Worm (Caenorhabditis elegans): ENCODE results near the gene fipr-20.
"Not testable (repeated sequence)": the region's sequence is repeated elsewhere in the genome, so short reads cannot be mapped to it uniquely, and the experiment has no call there.

Gene fipr-20

DNA sequence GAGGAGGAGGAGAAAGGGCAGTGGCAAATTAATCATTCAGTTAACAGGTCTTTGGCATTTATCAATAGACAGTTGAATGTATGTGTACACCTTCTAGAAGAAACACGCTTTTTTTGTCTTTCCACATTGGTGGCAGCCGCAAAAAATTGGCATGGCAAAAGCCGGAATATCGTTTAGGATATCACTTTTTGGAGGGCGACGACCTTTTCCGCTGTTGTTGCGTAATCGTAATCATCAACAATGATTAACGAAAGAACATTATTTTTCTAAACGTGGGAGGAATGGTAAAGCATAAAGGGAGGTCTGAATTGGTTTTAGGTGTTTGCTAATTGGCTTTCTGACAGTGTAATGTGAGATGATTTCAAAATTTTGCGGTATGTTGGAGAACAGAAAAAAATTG is 29.7 kb upstream of the fipr-20 start:
- TF ChIP-seq tbx-8 (GFP tag; optimal IDR thresholded peaks at IDR 0.05), result no peak
- TF ChIP-seq lin-32 (GFP tag; optimal IDR thresholded peaks at IDR 0.05), result no peak
- peak; percentile 67 for TF ChIP-seq zip-8 (tag; optimal IDR thresholded peaks at IDR 0.05)
- TF ChIP-seq ztf-11 (tag; optimal IDR thresholded peaks at IDR 0.05), result no peak
- no peak for TF ChIP-seq elt-3 (tag; optimal IDR thresholded peaks at IDR 0.05)
- no peak for TF ChIP-seq M03D4.4 (tag; optimal IDR thresholded peaks at IDR 0.05)
- no peak for TF ChIP-seq lsy-2 (tag; optimal IDR thresholded peaks at IDR 0.05)
- no peak for TF ChIP-seq nhr-237 (tag; optimal IDR thresholded peaks at IDR 0.05)

DNA sequence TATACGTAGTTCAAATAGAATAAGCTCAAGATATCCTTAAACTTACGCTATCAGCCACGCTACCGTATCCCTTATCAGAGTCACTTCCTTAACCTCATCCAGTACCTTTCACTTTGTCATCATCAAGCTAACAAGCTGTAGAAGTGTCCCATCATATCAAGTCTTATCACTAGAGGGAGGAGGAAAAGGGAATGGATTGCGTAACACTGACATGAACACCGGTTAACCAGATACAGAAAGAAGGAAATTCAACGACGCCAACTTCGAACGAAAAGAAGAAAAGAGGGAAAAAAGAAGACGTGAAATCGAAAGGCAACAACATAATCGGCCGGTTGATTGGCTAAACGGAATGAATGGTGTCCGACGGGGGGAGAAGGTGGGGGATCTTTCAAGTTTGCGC is 27.9 kb upstream of the fipr-20 start:
- TF ChIP-seq ceh-83 (GFP tag; optimal IDR thresholded peaks at IDR 0.05) (no peak), zip-8 (tag; optimal IDR thresholded peaks at IDR 0.05) (peak; percentile 48)

DNA sequence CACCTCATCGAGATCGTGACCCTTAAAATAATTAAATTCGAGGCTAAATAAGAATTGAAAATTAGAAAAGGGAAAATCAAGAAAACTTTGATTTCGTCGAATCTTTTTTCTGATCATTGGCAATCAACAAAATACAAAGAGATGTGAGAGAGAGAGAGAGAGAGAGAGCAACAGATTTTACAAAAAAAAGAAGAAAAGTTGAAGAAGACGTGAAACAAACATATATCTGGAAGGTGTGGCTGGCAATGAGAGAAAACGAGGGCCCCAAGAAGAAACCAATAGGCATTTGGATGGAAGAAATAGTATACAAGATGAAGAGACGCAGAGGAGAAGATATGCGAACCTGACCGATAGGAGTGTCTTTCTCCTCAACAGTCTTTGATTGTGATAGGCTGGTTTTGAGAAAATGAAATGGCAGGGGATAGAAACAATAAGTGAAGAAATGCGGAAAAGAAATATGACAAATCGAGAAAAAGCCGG is 26.9 kb upstream of the fipr-20 start, which contains the start of gene mup-4:
TSS of gene mup-4 (minus strand) at position 51 of the 480 bp plus-strand sequence.
- TF ChIP-seq nhr-76 (tag; optimal IDR thresholded peaks at IDR 0.05), result no peak

DNA sequence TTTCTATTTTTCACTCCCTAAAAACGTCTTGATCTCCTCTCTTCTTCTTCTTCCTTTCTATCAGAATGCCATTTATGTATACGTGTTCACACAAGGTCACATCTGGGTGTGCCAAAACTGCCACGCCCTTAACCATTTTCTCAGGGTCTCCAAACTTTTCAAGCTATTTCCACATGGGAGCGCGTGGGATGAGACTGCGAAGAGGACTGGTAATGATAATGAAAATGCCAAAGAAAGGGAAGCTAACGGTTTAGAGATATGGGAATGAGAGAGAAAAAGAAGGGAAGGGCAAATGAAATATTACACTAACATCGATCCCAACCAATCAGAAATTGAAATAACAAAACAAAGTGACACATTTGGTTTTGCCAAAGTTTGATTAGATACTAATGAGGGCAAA is 26.1 kb upstream of the fipr-20 start:
- TF ChIP-seq pha-4 (tag; optimal IDR thresholded peaks at IDR 0.05) (no peak), sptf-1 (tag; optimal IDR thresholded peaks at IDR 0.05) (no peak), flh-1 (GFP tag; optimal IDR thresholded peaks at IDR 0.05) (no peak), elt-1 (tag; optimal IDR thresholded peaks at IDR 0.05; ENCODE audit: borderline replicate concordance, insufficient read depth) (no peak), lin-32 (GFP tag; optimal IDR thresholded peaks at IDR 0.05) (no peak), elt-3 (tag; optimal IDR thresholded peaks at IDR 0.05) (no peak), sem-2 (GFP tag; optimal IDR thresholded peaks at IDR 0.05) (no peak), ces-1 (GFP tag; optimal IDR thresholded peaks at IDR 0.05) (no peak), ceh-83 (GFP tag; optimal IDR thresholded peaks at IDR 0.05) (no peak), nhr-76 (tag; optimal IDR thresholded peaks at IDR 0.05) (no peak), ztf-11 (tag; optimal IDR thresholded peaks at IDR 0.05) (no peak), mls-2 (tag; optimal IDR thresholded peaks at IDR 0.05) (no peak), blmp-1 (tag; optimal IDR thresholded peaks at IDR 0.05) (no peak), nhr-2 (tag; optimal IDR thresholded peaks at IDR 0.05) (no peak)

DNA sequence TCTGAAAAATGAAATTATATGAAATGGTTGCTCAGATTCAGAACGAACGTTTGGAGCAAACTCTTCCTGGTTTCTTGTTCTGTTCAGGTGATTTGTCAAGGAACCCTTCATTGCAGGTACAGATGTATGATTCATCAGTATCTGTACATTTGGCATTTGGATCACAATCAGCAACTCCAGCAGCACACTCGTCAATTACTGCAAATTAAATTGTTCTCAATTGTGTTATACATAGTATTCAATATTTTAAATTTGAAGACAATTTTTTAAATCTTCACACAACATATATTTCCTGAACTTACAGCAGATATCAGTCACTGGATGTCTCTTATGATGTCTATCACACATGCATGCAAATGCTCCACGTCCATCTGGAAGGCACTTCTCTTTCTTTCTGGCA is 22.6 kb upstream of the fipr-20 start:
- TF ChIP-seq cnd-1 (tag; optimal IDR thresholded peaks at IDR 0.05), result no peak
- no peak for TF ChIP-seq blmp-1 (tag; optimal IDR thresholded peaks at IDR 0.05)
- TF ChIP-seq unc-62 (GFP tag; optimal IDR thresholded peaks at IDR 0.05), result no peak
- TF ChIP-seq zip-8 (tag; optimal IDR thresholded peaks at IDR 0.05), result no peak
- no peak for TF ChIP-seq unc-120 (tag; optimal IDR thresholded peaks at IDR 0.05; ENCODE audit: poor library complexity, severe bottlenecking)
- TF ChIP-seq ztf-11 (tag; optimal IDR thresholded peaks at IDR 0.05), result no peak
- no peak for TF ChIP-seq pha-4 (tag; optimal IDR thresholded peaks at IDR 0.05)

DNA sequence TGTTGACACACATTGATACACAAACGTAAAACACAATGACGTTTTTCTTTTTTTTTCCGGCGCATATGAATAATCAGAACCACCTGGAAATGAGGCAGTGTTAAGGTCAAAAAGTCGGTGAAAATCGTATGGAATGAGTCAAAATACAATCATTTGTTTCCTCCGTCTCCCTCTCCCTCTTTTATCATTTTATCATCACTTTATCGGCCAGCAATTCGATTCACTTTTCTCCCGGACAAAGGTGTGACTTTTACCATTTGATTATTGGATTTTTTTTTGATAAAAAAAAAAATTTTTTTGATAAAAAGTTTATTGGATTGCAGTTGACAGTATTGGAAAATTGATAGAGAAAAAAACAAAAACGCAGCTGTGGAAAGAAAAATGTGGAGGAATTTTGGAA is 16.7 kb upstream of the fipr-20 start:
- no peak for TF ChIP-seq nhr-12 (tag; optimal IDR thresholded peaks at IDR 0.05)
- TF ChIP-seq sptf-1 (tag; optimal IDR thresholded peaks at IDR 0.05), result no peak
- TF ChIP-seq ham-2 (GFP tag; optimal IDR thresholded peaks at IDR 0.05), result no peak
- TF ChIP-seq elt-3 (tag; optimal IDR thresholded peaks at IDR 0.05), result no peak

DNA sequence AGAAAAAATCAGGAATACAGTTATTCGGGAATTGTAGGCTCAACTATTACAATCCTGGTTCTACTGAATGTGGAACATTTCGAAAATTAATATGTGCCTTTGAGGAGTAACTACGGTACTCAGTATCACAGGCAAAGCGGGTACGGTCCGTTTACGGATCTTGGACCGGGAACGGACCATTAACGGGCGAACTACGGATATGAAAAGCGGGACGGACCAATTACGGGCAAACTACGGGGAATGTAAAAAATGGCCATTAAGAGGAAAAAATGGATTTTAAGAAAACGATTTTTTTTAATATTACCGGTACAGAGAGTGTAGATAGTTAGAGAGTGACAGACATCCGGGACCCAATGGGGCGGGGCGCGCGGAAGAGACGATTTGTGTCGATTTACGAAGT is 6.8 kb upstream of the fipr-20 start, which contains the start of gene H14A12.5:
TSS of gene H14A12.5 (minus strand) at position 101 of the 400 bp plus-strand sequence.
- TF ChIP-seq unc-120 (tag; optimal IDR thresholded peaks at IDR 0.05; ENCODE audit: poor library complexity, severe bottlenecking); lin-32 (GFP tag; optimal IDR thresholded peaks at IDR 0.05); lsy-2 (tag; optimal IDR thresholded peaks at IDR 0.05): not testable (repeated sequence)

DNA sequence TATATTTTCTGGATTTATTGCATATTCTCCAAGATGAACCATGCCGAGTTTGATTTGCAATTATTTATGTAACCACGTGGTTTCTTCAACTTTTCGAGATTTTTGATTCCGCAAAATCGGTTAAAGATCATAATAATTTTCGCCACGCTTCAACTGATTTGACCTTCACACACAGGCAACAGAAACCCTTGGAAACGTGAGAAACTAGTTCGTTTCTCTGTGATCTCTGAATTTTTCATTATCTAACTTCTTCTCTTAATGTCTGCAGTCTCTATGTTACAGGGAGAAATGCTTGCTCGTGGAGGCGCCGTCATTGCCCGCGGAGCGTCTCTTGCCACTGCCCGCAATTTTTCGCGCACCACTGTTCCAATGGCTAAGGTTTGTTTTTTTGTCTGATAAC is 3.2 kb upstream of the fipr-20 start, which contains the start of gene fum-1:
TSS of gene fum-1 (plus strand) at position 259 of the 400 bp plus-strand sequence.
- peak; percentile 6 for TF ChIP-seq nhr-237 (tag; optimal IDR thresholded peaks at IDR 0.05)
- TF ChIP-seq pha-4 (tag; optimal IDR thresholded peaks at IDR 0.05), result no peak
- no peak for TF ChIP-seq blmp-1 (tag; optimal IDR thresholded peaks at IDR 0.05)
- no peak for TF ChIP-seq elt-3 (tag; optimal IDR thresholded peaks at IDR 0.05)
- TF ChIP-seq hlh-1 (tag; optimal IDR thresholded peaks at IDR 0.05), result no peak
- no peak for TF ChIP-seq nhr-12 (tag; optimal IDR thresholded peaks at IDR 0.05)

Data from whole organism, mixed stage, embryonic.